Fruit fly (Drosophila melanogaster) Kc167 (cell line): ENCODE data around the gene sd.

ENCODE experiments used
- Myc ChIP-seq: fragments of >200 bp; optimal IDR thresholded peaks from 2 replicates; lab custom pipeline; 2017; ENCODE audit warnings: missing external identifiers
- Sin3A ChIP-seq: fragments of >200 bp; optimal IDR thresholded peaks from 2 replicates; lab custom pipeline; 2018; ENCODE audit warnings: missing external identifiers
- h ChIP-seq: fragments of >200 bp; optimal IDR thresholded peaks from 3 replicates; lab custom pipeline; 2018; ENCODE audit warnings: missing external identifiers
- insv ChIP-seq: fragments of >200 bp; optimal IDR thresholded peaks from 3 replicates; lab custom pipeline; 2018; ENCODE audit warnings: missing external identifiers
- psq ChIP-seq: fragments of >200 bp; optimal IDR thresholded peaks from 2 replicates; lab custom pipeline; 2017; ENCODE audit warnings: missing external identifiers
- ttk ChIP-seq: sonication (Bioruptor generic); optimal IDR thresholded peaks from 2 replicates; lab custom pipeline; 2017; ENCODE audit warnings: missing external identifiers

Gene sd

DNA sequence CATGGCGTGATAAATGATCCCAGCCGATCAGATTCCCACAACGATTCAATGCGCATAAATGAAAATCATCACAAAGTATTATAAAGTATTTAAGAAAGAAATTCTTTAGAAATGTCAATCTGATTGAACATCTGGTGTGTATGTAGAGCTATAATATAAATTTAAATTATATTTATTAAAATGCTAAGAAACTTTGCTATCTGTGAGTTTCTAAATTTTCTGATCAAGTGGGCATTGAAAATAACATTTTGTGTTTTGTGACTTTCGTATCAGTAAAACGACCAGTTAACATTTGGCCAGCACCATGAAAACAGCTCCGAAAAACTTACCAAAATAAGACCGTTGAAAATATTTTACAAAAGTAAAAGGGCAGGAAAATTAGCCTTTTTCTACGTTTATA is 33.4 kb downstream of the sd start, which contains the start of gene CG8565:
TSS of gene CG8565 (plus strand) at position 301 of the 400 bp plus-strand sequence.
- TF ChIP-seq Myc (no peak), ttk (lab: Kevin White, UChicago) (no peak), h (lab: Kevin White, UChicago) (no peak), Sin3A (no peak), insv (lab: Kevin White, UChicago) (no peak), psq (lab: Kevin White, UChicago) (no peak)

DNA sequence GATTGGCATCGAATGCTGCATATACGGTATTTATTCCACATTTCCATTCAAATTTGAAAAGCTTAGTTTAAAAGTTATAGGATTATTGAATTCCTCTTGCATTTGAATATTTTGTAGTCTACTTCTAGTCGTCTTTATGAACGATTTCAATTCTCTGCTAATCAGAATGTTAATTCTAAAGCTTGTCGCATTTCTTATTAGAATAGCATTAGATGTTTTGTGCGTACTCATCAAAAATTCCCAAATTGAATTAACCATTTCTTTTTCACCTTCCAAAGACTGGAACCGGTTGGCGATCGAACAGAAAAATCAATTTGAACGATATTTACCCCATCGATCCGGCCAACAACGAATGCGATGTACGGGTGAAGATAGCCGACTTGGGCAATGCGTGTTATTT is 35.8 kb downstream of the sd start:
- TF ChIP-seq Myc (no peak), Sin3A (no peak), insv (lab: Kevin White, UChicago) (no peak), h (lab: Kevin White, UChicago) (no peak), ttk (lab: Kevin White, UChicago) (no peak), psq (lab: Kevin White, UChicago) (no peak)

DNA sequence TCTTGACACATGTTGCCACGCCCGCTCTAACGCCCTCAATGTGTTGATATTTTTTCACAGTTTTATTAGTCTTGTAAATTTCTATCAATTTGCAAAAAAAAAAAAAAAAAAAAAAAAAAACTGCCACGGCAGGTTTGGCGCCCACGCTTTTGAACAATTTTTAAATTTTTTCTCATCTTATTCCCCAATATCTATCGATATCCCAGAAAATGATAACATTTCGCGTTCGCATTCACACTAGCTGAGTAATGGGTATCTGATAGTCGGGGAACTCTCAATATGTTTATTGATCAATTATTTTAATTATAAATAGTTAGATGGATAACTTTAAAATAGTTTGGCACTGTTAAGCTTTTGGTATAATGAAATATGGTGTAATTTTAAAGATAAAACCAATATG is 37.2 kb downstream of the sd start:
- TF ChIP-seq insv (lab: Kevin White, UChicago) (no peak), ttk (lab: Kevin White, UChicago) (no peak), Myc (no peak), Sin3A (no peak), h (lab: Kevin White, UChicago) (no peak)

DNA sequence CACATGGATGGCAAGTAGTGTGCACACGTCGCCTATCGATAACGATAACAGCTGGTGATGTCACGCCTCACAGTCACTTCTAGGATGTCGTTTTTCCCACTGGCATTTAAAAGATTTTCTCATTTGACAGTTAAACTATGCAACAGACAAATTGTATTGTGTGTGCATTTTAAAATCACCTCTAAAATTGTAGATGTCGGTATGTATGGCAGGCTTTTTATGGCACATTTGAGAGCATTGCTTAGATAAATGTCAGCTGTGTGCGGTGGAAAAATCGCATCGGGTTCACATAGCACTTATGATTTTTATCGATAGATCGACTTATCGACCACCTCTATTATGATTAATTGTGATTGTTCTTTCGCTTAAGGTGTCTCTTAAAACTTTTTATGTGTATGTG is 40.0 kb downstream of the sd start, which contains the start of the genes ArgRS and CG8578:
TSS of gene ArgRS (minus strand) at position 7 of the 400 bp plus-strand sequence.
TSS of gene CG8578 (plus strand) at position 338 of the 400 bp plus-strand sequence.
- TF ChIP-seq Sin3A: no peak
- TF ChIP-seq insv (lab: Kevin White, UChicago): no peak
- TF ChIP-seq ttk (lab: Kevin White, UChicago): no peak
- no peak for TF ChIP-seq h (lab: Kevin White, UChicago)
- TF ChIP-seq Myc: no peak
- no peak for TF ChIP-seq psq (lab: Kevin White, UChicago)

DNA sequence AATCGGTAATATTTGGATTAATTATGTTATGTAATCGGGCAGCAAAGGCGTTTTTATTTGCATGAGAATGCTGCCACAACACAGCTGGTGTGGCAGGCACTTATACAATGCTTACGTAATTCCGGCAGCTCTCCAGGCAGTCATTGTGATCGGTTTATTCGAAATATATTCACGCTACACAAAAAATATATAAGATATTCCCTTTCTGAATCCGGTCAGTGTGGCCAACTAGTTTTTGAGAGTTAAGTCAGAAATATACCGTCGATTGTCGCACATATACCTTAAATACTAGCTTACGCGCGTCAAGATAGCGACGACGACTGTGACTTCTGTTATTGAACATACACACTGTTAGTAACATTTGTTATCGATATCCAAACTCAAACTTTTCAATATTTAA is 44.9 kb downstream of the sd start, which contains the start of gene sun:
TSS of gene sun (minus strand) at position 238 of the 400 bp plus-strand sequence.
- TF ChIP-seq Sin3A: no peak
- no peak for TF ChIP-seq ttk (lab: Kevin White, UChicago)
- no peak for TF ChIP-seq psq (lab: Kevin White, UChicago)
- no peak for TF ChIP-seq insv (lab: Kevin White, UChicago)
- TF ChIP-seq Myc: no peak
- TF ChIP-seq h (lab: Kevin White, UChicago): no peak

DNA sequence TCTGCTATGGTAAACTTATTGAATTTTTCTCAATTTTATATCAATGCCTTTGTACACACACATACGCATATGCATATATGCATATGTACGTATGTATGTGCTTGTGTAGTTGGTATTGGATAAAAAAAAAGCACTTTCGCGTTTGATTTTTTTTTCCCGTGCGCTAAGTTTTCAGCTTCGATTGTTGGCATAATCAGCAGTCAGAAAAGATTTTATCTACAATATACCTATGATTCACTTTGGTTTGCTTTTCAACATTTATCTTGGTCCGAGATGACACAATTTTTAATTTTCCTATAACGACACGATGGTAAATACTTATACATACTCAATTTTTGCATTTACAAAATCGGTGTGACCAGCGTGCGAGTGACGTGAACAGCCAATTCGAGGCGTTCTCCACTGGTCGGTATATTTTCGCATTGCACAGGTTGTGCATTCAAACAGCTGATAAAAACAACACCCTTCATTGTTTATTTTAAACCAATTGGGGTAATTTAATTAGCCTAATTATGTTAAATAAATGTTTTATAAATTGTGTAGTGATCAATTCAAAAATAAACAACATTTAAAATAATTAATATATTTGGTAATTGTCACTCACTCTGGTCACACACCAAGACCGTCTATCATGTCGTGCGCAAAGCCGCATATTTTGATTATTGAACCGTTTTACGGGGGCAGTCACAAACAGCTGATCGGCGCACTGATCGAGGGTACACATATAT is 48.8 kb downstream of the sd start, which contains the start of the genes UBL3 and CG15914:
TSS of gene UBL3 (minus strand) at position 361 of the 728 bp plus-strand sequence.
TSS of gene CG15914 (plus strand) at position 607 of the 728 bp plus-strand sequence.
- TF ChIP-seq Sin3A (no peak), insv (lab: Kevin White, UChicago) (no peak), Myc (no peak), psq (lab: Kevin White, UChicago) (no peak), ttk (lab: Kevin White, UChicago) (no peak), h (lab: Kevin White, UChicago) (no peak)

DNA sequence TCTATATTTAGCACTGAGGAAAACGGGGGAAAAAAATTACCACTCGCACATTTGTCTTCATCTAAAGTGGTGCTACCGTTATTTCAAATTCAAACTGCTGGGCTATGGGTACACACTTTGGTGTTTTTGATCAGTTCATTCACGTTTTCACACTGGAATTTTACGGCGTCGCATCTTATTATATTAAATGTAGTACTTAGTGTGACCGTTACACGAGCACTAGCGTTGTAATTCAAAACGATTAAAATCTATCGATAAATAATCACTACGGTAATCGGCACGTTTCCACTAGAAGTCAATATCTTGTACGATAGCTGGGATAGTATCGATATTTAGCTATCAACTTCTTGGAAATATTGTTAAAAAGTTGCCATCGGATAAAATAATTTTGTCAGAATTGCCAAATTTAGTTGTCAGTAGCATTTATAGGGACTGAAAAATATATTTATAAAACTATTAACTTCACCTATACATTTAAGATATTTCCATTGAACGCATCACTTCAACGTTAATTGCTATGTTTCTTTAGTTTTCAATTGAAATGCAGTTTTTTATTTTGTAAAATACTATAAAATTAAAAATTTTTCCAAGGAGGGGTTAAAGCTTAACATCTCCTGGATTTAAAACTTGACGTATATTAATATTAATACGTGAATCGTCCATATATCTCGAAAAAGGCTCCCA is 53.6 kb downstream of the sd start, which contains the start of the genes CG46440 and Myb:
TSS of gene CG46440 (minus strand) at position 223 of the 684 bp plus-strand sequence.
TSS of gene Myb (minus strand) at position 223 of the 684 bp plus-strand sequence.
- TF ChIP-seq h (lab: Kevin White, UChicago) (no peak), Myc (no peak), ttk (lab: Kevin White, UChicago) (no peak), insv (lab: Kevin White, UChicago) (no peak), psq (lab: Kevin White, UChicago) (no peak), Sin3A (no peak)

DNA sequence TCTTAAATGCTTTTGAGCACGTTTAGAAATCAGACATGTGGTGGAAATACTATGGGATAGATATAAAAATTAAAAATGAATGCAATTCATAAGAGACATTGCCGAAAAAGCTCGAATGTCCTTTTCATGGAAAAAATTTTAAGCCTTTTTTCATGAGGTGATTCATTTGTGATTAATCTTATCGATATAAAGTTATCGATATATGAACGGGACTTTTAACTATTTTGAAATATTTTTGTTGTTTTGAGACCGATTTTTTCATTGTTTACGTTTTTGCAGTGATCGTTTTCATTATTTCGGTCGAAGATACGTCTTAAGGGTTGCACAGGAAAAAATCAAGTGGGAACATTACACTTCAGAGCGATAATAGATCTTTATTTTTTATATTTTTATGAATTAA is 55.2 kb downstream of the sd start, which contains the start of gene AlkB:
TSS of gene AlkB (minus strand) at position 101 of the 400 bp plus-strand sequence.
- no peak for TF ChIP-seq psq (lab: Kevin White, UChicago)
- no peak for TF ChIP-seq h (lab: Kevin White, UChicago)
- TF ChIP-seq insv (lab: Kevin White, UChicago): no peak
- no peak for TF ChIP-seq Myc
- TF ChIP-seq Sin3A: no peak
- no peak for TF ChIP-seq ttk (lab: Kevin White, UChicago)

DNA sequence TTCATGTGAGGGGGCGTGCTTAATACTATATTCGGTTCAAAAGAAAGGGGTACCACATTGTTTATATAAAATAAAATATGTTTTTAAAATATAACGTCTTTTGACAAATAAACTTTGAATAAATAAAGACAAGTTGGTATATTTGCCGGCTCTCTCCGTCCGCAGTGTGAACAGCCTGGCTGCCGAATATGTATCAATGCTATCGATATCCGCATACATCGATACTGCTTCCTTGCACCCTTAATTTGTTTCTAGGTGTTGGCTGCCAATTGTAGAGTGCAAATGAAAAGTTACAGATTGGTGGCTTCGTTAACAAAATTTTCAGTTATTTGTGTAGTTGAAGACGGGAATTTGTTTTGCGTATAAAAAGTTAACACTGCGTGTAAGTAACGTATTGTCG is 55.7 kb downstream of the sd start, which contains the start of gene Gbeta13F:
TSS of gene Gbeta13F (plus strand) at position 247 of the 400 bp plus-strand sequence.
- TF ChIP-seq insv (lab: Kevin White, UChicago) (no peak), Myc (no peak), ttk (lab: Kevin White, UChicago) (no peak), h (lab: Kevin White, UChicago) (no peak), Sin3A (no peak), psq (lab: Kevin White, UChicago) (no peak)

DNA sequence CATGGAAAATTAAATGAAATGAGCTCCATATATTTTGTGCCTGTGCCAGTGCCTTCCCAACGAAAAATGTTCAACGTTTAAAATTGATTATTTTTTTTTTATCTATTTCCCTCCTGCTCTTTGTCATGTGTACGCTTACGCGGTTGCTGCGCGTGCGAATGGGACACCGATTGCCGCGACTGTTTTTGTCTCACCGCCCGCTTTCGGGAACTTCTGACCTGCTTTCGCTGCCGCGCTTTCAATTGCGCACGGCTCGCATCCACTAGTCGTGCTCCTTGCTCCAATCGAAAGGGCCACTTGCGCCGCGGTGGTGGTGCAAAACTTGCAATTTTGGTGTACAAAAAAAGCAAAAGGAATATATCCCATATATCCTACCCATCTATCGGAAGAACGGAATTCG is 56.3 kb downstream of the sd start:
- TF ChIP-seq psq (lab: Kevin White, UChicago) (no peak), h (lab: Kevin White, UChicago) (no peak), Sin3A (no peak), ttk (lab: Kevin White, UChicago) (no peak), Myc (no peak), insv (lab: Kevin White, UChicago) (no peak)

DNA sequence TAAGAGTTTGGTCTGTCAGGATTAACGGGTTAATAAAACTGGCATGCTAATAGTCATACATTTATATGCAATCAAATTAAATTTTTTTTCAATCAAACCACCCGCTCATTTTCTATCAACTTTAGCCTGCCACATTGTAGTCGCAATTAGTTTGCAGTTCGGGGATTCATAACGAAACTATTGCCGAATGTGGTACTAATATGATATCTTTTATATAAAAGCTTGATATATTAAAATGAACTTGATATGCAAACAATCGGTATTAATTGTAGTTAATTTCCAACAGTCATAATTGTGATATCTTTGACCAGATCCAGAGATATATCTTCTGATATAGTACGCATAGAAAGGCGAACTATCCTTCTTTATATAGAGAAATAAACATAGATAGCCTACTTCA is 61.9 kb downstream of the sd start:
- TF ChIP-seq Sin3A (no peak), insv (lab: Kevin White, UChicago) (no peak), Myc (no peak), psq (lab: Kevin White, UChicago) (no peak), h (lab: Kevin White, UChicago) (no peak), ttk (lab: Kevin White, UChicago) (no peak)
